Worm (Caenorhabditis elegans): Measurements from ENCODE around the gene elks-1.
"Not testable (repeated sequence)": the region's sequence is repeated elsewhere in the genome, so short reads cannot be mapped to it uniquely, and the experiment has no call there.

elks-1 gene

DNA sequence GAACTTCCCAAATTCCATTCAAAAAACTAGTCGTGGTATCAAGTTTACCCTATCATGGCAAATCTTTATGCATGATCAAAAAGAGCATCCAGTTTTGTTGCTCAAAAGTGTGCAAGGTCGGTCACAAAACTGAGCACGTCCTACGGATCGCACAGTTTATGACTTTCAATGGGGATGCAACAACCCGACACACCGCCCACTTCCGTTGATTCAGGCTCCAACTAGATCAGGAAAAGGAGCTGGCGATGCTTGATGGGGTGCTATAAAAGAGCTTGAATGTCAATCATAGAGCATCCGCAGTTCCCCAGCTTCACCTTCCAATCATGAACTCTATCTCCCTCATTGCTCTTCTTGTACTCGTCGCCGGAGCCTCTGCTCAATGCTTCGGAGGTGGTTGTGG is 44.3 kb downstream of the elks-1 start, which contains the start of gene W08E12.2:
TSS of gene W08E12.2 (plus strand) at position 301 of the 400 bp plus-strand sequence.
- TF ChIP-seq unc-120 (tag; optimal IDR thresholded peaks at IDR 0.05; ENCODE audit: poor library complexity, severe bottlenecking) (no peak), bed-3 (GFP tag; optimal IDR thresholded peaks at IDR 0.05) (no peak), nhr-237 (tag; optimal IDR thresholded peaks at IDR 0.05) (no peak), mls-2 (tag; optimal IDR thresholded peaks at IDR 0.05) (no peak), mep-1 (tag; optimal IDR thresholded peaks at IDR 0.05) (no peak), ceh-83 (GFP tag; optimal IDR thresholded peaks at IDR 0.05) (no peak), cnd-1 (tag; optimal IDR thresholded peaks at IDR 0.05) (no peak), lin-32 (GFP tag; optimal IDR thresholded peaks at IDR 0.05) (no peak), pha-4 (tag; optimal IDR thresholded peaks at IDR 0.05) (no peak), nhr-12 (tag; optimal IDR thresholded peaks at IDR 0.05) (no peak)

DNA sequence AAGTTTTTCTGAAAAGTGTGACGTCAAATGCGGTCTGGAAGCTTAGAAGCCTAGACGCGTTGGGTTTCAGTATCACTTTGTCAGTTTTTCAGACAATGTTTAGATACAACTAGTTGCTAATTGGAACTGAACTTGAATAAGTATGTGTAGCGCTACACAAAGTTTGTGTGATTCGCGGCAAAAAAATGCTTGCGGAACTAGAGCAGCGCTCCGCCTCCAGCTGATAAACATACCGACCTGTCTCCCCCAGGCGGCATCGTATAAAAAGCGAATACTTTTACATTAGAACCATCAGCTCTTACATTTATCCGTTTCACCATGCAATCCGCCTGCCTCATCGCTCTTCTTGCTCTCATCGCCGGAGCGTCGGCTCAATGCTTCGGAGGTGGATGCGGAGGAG is 46.1 kb downstream of the elks-1 start, which contains the start of gene idpp-12:
TSS of gene idpp-12 (plus strand) at position 301 of the 400 bp plus-strand sequence.
- TF ChIP-seq ham-2 (GFP tag; optimal IDR thresholded peaks at IDR 0.05); M03D4.4 (tag; optimal IDR thresholded peaks at IDR 0.05); lin-32 (GFP tag; optimal IDR thresholded peaks at IDR 0.05): not testable (repeated sequence)

DNA sequence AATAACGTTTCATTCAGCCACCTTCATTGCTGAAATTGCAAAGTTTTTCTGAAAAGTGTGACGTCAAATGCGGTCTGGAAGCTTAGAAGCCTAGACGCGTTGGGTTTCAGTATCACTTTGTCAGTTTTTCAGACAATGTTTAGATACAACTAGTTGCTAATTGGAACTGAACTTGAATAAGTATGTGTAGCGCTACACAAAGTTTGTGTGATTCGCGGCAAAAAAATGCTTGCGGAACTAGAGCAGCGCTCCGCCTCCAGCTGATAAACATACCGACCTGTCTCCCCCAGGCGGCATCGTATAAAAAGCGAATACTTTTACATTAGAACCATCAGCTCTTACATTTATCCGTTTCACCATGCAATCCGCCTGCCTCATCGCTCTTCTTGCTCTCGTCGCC is 47.8 kb downstream of the elks-1 start, which contains the start of gene W08E12.4:
TSS of gene W08E12.4 (plus strand) at position 301 of the 400 bp plus-strand sequence.
- TF ChIP-seq pha-4 (tag; optimal IDR thresholded peaks at IDR 0.05); nhr-12 (tag; optimal IDR thresholded peaks at IDR 0.05); elt-1 (tag; optimal IDR thresholded peaks at IDR 0.05; ENCODE audit: borderline replicate concordance, insufficient read depth): not testable (repeated sequence)

DNA sequence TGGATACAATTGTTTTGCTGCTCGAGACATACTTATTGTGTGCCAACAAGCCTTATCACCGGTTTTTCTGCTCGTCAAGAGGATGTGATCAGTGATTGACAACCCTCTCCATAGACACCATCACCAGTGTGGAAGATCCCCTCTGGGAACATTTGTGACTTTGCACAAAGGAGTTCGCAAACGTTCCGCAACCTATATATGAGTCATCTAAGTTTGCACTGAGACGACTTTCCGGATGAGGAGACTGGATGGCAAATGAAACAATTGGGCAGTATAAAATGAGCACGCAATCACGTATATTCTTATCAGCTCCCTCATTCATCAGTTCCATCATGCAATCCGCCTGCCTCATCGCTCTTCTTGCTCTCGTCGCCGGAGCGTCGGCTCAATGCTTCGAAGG is 49.3 kb downstream of the elks-1 start, which contains the start of gene W08E12.5:
TSS of gene W08E12.5 (plus strand) at position 301 of the 400 bp plus-strand sequence.
- TF ChIP-seq cnd-1 (tag; optimal IDR thresholded peaks at IDR 0.05) (no peak), pha-4 (tag; optimal IDR thresholded peaks at IDR 0.05) (no peak), mep-1 (tag; optimal IDR thresholded peaks at IDR 0.05) (no peak), snpc-4 (tag; optimal IDR thresholded peaks at IDR 0.05) (no peak), ham-2 (GFP tag; optimal IDR thresholded peaks at IDR 0.05) (no peak)

DNA sequence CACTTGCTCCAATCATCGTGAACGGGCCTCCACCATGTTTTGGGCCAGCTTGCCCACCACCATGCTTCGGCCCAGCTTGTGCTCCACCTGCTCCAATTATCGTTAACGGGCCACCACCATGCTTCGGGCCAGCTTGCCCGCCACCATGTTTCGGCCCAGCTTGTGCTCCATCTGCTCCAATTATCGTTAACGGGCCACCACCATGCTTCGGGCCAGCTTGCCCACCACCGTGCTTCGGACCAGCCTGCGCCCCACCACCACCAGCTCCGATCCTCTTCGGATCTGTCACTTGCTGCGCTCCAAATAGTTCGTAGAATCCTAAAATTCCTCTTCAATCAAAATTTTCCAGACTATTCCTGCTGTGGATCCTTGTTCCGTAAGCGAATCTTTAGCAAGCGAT is 50.6 kb downstream of the elks-1 start:
- TF ChIP-seq ceh-83 (GFP tag; optimal IDR thresholded peaks at IDR 0.05) (peak; percentile 46), M03D4.4 (tag; optimal IDR thresholded peaks at IDR 0.05) (no peak)

DNA sequence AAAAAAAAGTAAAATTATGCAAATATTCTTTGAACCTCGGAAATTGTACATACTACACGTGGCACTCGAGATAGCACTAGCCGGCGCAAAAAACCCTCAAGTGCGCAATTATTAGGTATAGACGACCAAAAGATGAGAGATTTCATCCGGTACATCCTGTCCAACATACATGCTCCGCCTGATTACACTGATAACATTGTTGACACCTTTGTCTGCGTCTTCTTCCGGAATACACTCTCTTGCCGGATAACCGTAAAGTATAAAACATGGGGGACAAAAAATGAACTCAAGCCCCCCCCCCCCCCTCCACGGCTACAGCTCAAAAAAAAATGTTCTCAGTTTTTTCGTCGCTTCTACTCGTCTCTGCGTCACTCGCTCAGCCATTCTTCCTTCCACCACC is 51.5 kb downstream of the elks-1 start, which contains the start of gene W08E12.6:
TSS of gene W08E12.6 (plus strand) at position 301 of the 400 bp plus-strand sequence.
- no peak for TF ChIP-seq M03D4.4 (tag; optimal IDR thresholded peaks at IDR 0.05)
- TF ChIP-seq lsy-2 (tag; optimal IDR thresholded peaks at IDR 0.05) = no peak
- TF ChIP-seq nhr-76 (tag; optimal IDR thresholded peaks at IDR 0.05) = no peak
- TF ChIP-seq ceh-39 (tag; optimal IDR thresholded peaks at IDR 0.05) = no peak
- TF ChIP-seq sem-2 (GFP tag; optimal IDR thresholded peaks at IDR 0.05) = no peak
- no peak for TF ChIP-seq zip-8 (tag; optimal IDR thresholded peaks at IDR 0.05)
- TF ChIP-seq nhr-12 (tag; optimal IDR thresholded peaks at IDR 0.05) = no peak
- no peak for TF ChIP-seq lin-32 (GFP tag; optimal IDR thresholded peaks at IDR 0.05)
- no peak for TF ChIP-seq elt-1 (tag; optimal IDR thresholded peaks at IDR 0.05; ENCODE audit: borderline replicate concordance, insufficient read depth)
- no peak for TF ChIP-seq ham-2 (GFP tag; optimal IDR thresholded peaks at IDR 0.05)

DNA sequence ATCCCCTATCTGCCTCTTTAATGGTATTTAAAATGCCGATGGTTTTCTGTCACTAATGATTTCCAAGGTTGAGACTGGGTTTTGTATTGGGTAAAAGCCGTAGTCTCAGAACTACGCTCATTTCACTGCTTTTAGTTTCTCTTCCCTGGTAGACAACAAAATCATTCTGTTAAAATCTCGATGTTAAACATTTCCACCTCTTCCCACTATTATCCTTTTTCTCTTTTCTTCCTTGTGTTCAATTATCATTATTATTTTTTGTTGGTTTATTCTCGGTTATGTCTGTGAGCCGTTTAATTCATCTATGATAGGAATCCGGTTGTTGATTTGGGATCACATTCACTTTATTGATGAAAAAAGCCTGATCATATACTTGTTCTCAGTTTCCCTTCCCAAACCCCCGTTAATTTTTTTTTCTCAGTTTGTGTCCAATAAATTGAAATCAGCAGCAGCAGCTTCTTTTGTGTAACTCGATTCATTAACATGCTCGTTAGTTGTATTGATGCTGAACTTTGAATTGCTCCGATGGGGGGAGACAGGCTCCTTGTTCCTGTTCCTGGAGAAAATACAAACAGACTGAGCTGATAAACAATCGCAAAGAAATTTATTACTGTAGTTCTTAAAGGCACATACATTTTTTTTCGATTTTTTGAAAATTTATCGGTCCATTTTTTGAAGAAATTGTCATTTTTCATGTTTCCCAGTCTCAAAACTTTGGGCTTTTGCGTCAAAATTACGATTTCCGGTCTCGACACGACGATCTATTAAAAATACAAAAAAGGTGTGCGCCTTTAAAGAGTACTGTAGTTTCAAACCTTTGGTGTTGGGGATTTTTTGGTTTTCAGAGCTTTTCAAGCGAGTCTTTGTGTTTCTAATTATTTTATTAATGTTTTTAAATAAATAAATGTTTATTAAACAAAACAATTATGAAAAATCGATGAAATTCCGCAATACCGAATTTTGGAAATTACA is 53.0 kb downstream of the elks-1 start:
- TF ChIP-seq ztf-11 (tag; optimal IDR thresholded peaks at IDR 0.05) (no peak), unc-120 (tag; optimal IDR thresholded peaks at IDR 0.05; ENCODE audit: poor library complexity, severe bottlenecking) (no peak), lin-13 (tag; optimal IDR thresholded peaks at IDR 0.05) (no peak), sem-2 (GFP tag; optimal IDR thresholded peaks at IDR 0.05) (no peak), hlh-1 (tag; optimal IDR thresholded peaks at IDR 0.05) (no peak), nhr-2 (tag; optimal IDR thresholded peaks at IDR 0.05) (no peak), blmp-1 (tag; optimal IDR thresholded peaks at IDR 0.05) (no peak), nhr-28 (tag; optimal IDR thresholded peaks at IDR 0.05) (no peak), nhr-237 (tag; optimal IDR thresholded peaks at IDR 0.05) (no peak), ceh-39 (tag; optimal IDR thresholded peaks at IDR 0.05) (no peak), pha-4 (tag; optimal IDR thresholded peaks at IDR 0.05) (no peak), mab-5 (tag; optimal IDR thresholded peaks at IDR 0.05) (no peak)

All from whole organism, mixed stage, embryonic.